Worm (Caenorhabditis elegans) whole organism, mixed stage, embryonic: ENCODE measurements around the gene egl-44.

Source experiments
- lsy-2 ChIP-seq: fragments of 150-350 bp; optimal IDR thresholded peaks from 2 replicates; lab custom pipeline; 2014; ENCODE audit warnings: missing biosample characterization, missing genetic modification characterization
- unc-120 ChIP-seq: sonication (generic microtip); optimal IDR thresholded peaks from 2 replicates; lab custom pipeline; 2017; ENCODE audit warnings: missing genetic modification characterization, missing compliant biosample characterization; ENCODE audit not compliant: poor library complexity, severe bottlenecking

- TF ChIP-seq unc-120 (tag; lab: Kevin White, UChicago) (no peak), lsy-2 (tag; lab: Kevin White, UChicago) (no peak)
These were observed 38.0 kb downstream of the egl-44 start for ce11 chrII:5966637-5967036.
